Worm (Caenorhabditis elegans): ENCODE results near the gene ZK971.1.

- TF ChIP-seq ztf-29 (GFP tag; IDR thresholded peaks at IDR 0.05) (no peak), flt-1 (GFP tag; IDR thresholded peaks at IDR 0.05) (no peak), ref-1 (GFP tag; conservative IDR thresholded peaks at IDR 0.05) (no peak), med-1 (GFP tag; optimal IDR thresholded peaks at IDR 0.05; ENCODE audit: insufficient read depth) (no peak)
Measured at ce11 chrII:10230972-10231371, 48.5 kb downstream of the ZK971.1 start, which contains the start of gene T01E8.8.

Measured in whole organism, midembryonic.